Fruit fly (Drosophila melanogaster) whole organism, embryonic: ENCODE results near the gene CG6015.

Experiments
- Antp ChIP-seq: fragments of 200-800 bp; sonication (Bioruptor generic); optimal IDR thresholded peaks from 3 replicates; lab custom pipeline; 2016; ENCODE audit warnings: missing biosample characterization, missing genetic modification characterization
- Atf-2 ChIP-seq: fragments of 200-800 bp; sonication (Bioruptor generic); optimal IDR thresholded peaks from 2 replicates; lab custom pipeline; 2016; ENCODE audit warnings: missing biosample characterization, missing genetic modification characterization
- Awh ChIP-seq: fragments of 200-800 bp; sonication (Bioruptor generic); IDR thresholded peaks from 2 replicates; pipeline ENCODE4, ENCODE4 v1.3.6; 2022; ENCODE audit warnings: missing biosample characterization, missing genetic modification characterization
- C15 ChIP-seq: fragments of 200-800 bp; sonication (Bioruptor generic); IDR thresholded peaks from 3 replicates; pipeline ENCODE4 v1.3.6; 2022; ENCODE audit warnings: missing biosample characterization, missing genetic modification characterization
- CG10462 ChIP-seq: fragments of 200-800 bp; sonication (Bioruptor generic); optimal IDR thresholded peaks from 2 replicates; lab custom pipeline; 2016; ENCODE audit warnings: missing biosample characterization, missing genetic modification characterization
- CG10654 ChIP-seq: fragments of 200-800 bp; sonication (Bioruptor generic); optimal IDR thresholded peaks from 2 replicates; lab custom pipeline; 2016; ENCODE audit warnings: missing biosample characterization, missing genetic modification characterization
- CG12744 ChIP-seq: fragments of 200-800 bp; sonication (Bioruptor generic); optimal IDR thresholded peaks from 2 replicates; lab custom pipeline; 2016; ENCODE audit warnings: missing biosample characterization, missing genetic modification characterization
- CG13424 ChIP-seq: fragments of 200-800 bp; sonication (Bioruptor generic); optimal IDR thresholded peaks from 2 replicates; lab custom pipeline; 2019; ENCODE audit warnings: missing biosample characterization, mild to moderate bottlenecking, missing genetic modification characterization, moderate library complexity
- CG14050 ChIP-seq: fragments of 200-800 bp; sonication (Bioruptor generic); IDR thresholded peaks from 3 replicates; pipeline ENCODE4 v1.3.6; 2022; ENCODE audit warnings: missing biosample characterization, missing genetic modification characterization
- CG17361 ChIP-seq: fragments of 200-800 bp; sonication (Bioruptor generic); IDR thresholded peaks from 3 replicates; pipeline ENCODE4 v1.3.6; 2022; ENCODE audit warnings: missing biosample characterization, missing genetic modification characterization
- CG17612 ChIP-seq: fragments of 200-800 bp; sonication (Bioruptor generic); IDR thresholded peaks from 2 replicates; pipeline ENCODE4 v1.3.6; 2022; ENCODE audit warnings: missing biosample characterization, missing genetic modification characterization
- CG18262 ChIP-seq: fragments of 200-800 bp; optimal IDR thresholded peaks from 3 replicates; lab custom pipeline; 2019; ENCODE audit warnings: missing biosample characterization, mild to moderate bottlenecking, missing genetic modification characterization, moderate library complexity
- CG33557 ChIP-seq: fragments of 200-800 bp; sonication (Bioruptor generic); optimal IDR thresholded peaks from 2 replicates; lab custom pipeline; 2019; ENCODE audit warnings: missing biosample characterization, mild to moderate bottlenecking, missing genetic modification characterization, moderate library complexity
- CG34376 ChIP-seq: fragments of 200-800 bp; sonication (Bioruptor generic); optimal IDR thresholded peaks from 2 replicates; lab custom pipeline; 2018; ENCODE audit warnings: missing biosample characterization, mild to moderate bottlenecking, missing genetic modification characterization
- CG3995 ChIP-seq: fragments of 200-800 bp; sonication (Bioruptor generic); optimal IDR thresholded peaks from 3 replicates; lab custom pipeline; 2016; ENCODE audit warnings: missing biosample characterization, missing genetic modification characterization
- CG6683 ChIP-seq: fragments of 200-800 bp; sonication (Bioruptor generic); optimal IDR thresholded peaks from 2 replicates; lab custom pipeline; 2017; ENCODE audit warnings: missing biosample characterization, mild to moderate bottlenecking, missing genetic modification characterization, missing genetic modification reagents
- CG6791 ChIP-seq: fragments of 200-800 bp; sonication (Bioruptor generic); IDR thresholded peaks from 3 replicates; pipeline ENCODE4 v1.3.6; 2022; ENCODE audit warnings: missing biosample characterization, missing genetic modification characterization; ENCODE audit not compliant: partially characterized antibody
- CG8290 ChIP-seq, 3 experiments: fragments of 200-800 bp; sonication (Bioruptor generic); optimal IDR thresholded peaks; 2 replicates each; lab custom pipeline; 2016 to 2019; ENCODE audit warnings: missing biosample characterization in 3 of 3, missing genetic modification characterization in 3 of 3, mild to moderate bottlenecking in 2 of 3, moderate library complexity in 1 of 3
- CG8924 ChIP-seq: fragments of 200-800 bp; optimal IDR thresholded peaks from 3 replicates; lab custom pipeline; 2019; ENCODE audit warnings: missing biosample characterization, mild to moderate bottlenecking, missing genetic modification characterization, moderate library complexity
- D19A ChIP-seq: fragments of 200-800 bp; optimal IDR thresholded peaks from 3 replicates; lab custom pipeline; 2019; ENCODE audit warnings: missing biosample characterization, mild to moderate bottlenecking, missing genetic modification characterization, moderate library complexity
- E2f2 ChIP-seq: fragments of 200-800 bp; sonication (Bioruptor generic); IDR thresholded peaks from 2 replicates; pipeline ENCODE4 v1.3.6; 2022; ENCODE audit warnings: missing biosample characterization, missing genetic modification characterization
- Gsc ChIP-seq: fragments of 200-800 bp; sonication (Bioruptor generic); IDR thresholded peaks from 2 replicates; pipeline ENCODE4 v1.3.6; 2022; ENCODE audit warnings: missing biosample characterization, missing genetic modification characterization
- HLH3B ChIP-seq: fragments of 200-800 bp; sonication (Bioruptor generic); IDR thresholded peaks from 2 replicates; pipeline ENCODE4 v1.3.6; 2022; ENCODE audit warnings: missing biosample characterization, missing genetic modification characterization
- Hr51 ChIP-seq, 2 experiments: fragments of 200-800 bp; sonication (Bioruptor generic); optimal IDR thresholded peaks; 2 replicates in 1 of 2; 3 replicates in 1 of 2; lab custom pipeline; 2016 to 2018; ENCODE audit warnings: missing biosample characterization in 2 of 2, missing genetic modification characterization in 2 of 2, mild to moderate bottlenecking in 1 of 2, moderate library complexity in 1 of 2
- Max ChIP-seq: fragments of 200-800 bp; sonication (Bioruptor generic); optimal IDR thresholded peaks from 2 replicates; lab custom pipeline; 2016; ENCODE audit warnings: missing biosample characterization, mild to moderate bottlenecking, missing genetic modification characterization
- Rx ChIP-seq: fragments of 200-800 bp; sonication (Bioruptor generic); IDR thresholded peaks from 2 replicates; pipeline ENCODE4 v1.3.6; 2022; ENCODE audit warnings: missing biosample characterization, missing genetic modification characterization
- Sry-δ ChIP-seq: fragments of 200-800 bp; sonication (Bioruptor generic); optimal IDR thresholded peaks from 2 replicates; lab custom pipeline; 2016; ENCODE audit warnings: missing biosample characterization, missing genetic modification characterization
- Stat92E ChIP-seq, 3 experiments: fragments of >200 bp in 2 of 3; fragments of 200-800 bp in 1 of 3; sonication (Bioruptor generic) in 1 of 3; optimal IDR thresholded peaks; 2 replicates each; lab custom pipeline; 2017 to 2019; ENCODE audit warnings: missing biosample characterization in 3 of 3, missing genetic modification characterization in 3 of 3, mild to moderate bottlenecking in 1 of 3, moderate library complexity in 1 of 3
- Trl ChIP-seq, 3 experiments: fragments of >200 bp in 2 of 3; fragments of 200-800 bp in 1 of 3; sonication (Bioruptor generic) in 1 of 3; optimal IDR thresholded peaks; 2 replicates in 1 of 3; 3 replicates in 2 of 3; lab custom pipeline; 2016 to 2017; ENCODE audit warnings: missing biosample characterization in 1 of 3, missing genetic modification characterization in 1 of 3
- ab ChIP-seq: fragments of 200-800 bp; sonication (Bioruptor generic); optimal IDR thresholded peaks from 2 replicates; lab custom pipeline; 2016; ENCODE audit warnings: missing biosample characterization, missing genetic modification characterization
- ara ChIP-seq: fragments of 200-800 bp; sonication (Bioruptor generic); IDR thresholded peaks from 2 replicates; pipeline ENCODE4 v1.3.6; 2022; ENCODE audit warnings: missing biosample characterization, missing genetic modification characterization
- bcd ChIP-seq: fragments of 200-800 bp; sonication (Bioruptor generic); optimal IDR thresholded peaks from 2 replicates; lab custom pipeline; 2017; ENCODE audit warnings: missing biosample characterization, mild to moderate bottlenecking, missing genetic modification characterization
- dm ChIP-seq: fragments of 200-800 bp; sonication (Bioruptor generic); optimal IDR thresholded peaks from 3 replicates; lab custom pipeline; 2016; ENCODE audit warnings: missing biosample characterization, missing genetic modification characterization
- gsb-n ChIP-seq: fragments of 200-800 bp; sonication (Bioruptor generic); optimal IDR thresholded peaks from 3 replicates; lab custom pipeline; 2018; ENCODE audit warnings: missing biosample characterization, mild to moderate bottlenecking, missing genetic modification characterization
- jigr1 ChIP-seq: fragments of 200-800 bp; sonication (Bioruptor generic); IDR thresholded peaks from 3 replicates; pipeline ENCODE4 v1.3.6; 2022; ENCODE audit warnings: missing biosample characterization, missing genetic modification characterization
- klu ChIP-seq: fragments of 200-800 bp; sonication (Bioruptor generic); IDR thresholded peaks from 2 replicates; pipeline ENCODE4 v1.3.6; 2022; ENCODE audit warnings: missing biosample characterization, missing genetic modification characterization
- kni ChIP-seq: fragments of 200-800 bp; sonication (Bioruptor generic); optimal IDR thresholded peaks from 3 replicates; lab custom pipeline; 2017; ENCODE audit warnings: mild to moderate bottlenecking, missing biosample characterization, missing genetic modification reagents, missing genetic modification characterization
- nom ChIP-seq: fragments of 200-800 bp; sonication (Bioruptor generic); optimal IDR thresholded peaks from 2 replicates; lab custom pipeline; 2017; ENCODE audit warnings: missing biosample characterization, missing genetic modification characterization, mild to moderate bottlenecking, moderate library complexity, missing genetic modification reagents
- pum ChIP-seq: fragments of 200-800 bp; sonication (Bioruptor generic); optimal IDR thresholded peaks from 2 replicates; lab custom pipeline; 2016; ENCODE audit warnings: missing biosample characterization, missing genetic modification characterization
- ro ChIP-seq: fragments of 200-800 bp; sonication (Bioruptor generic); IDR thresholded peaks from 2 replicates; pipeline ENCODE4 v1.3.6; 2022; ENCODE audit warnings: missing biosample characterization, missing genetic modification characterization
- salm ChIP-seq: fragments of 200-800 bp; sonication (Bioruptor generic); optimal IDR thresholded peaks from 2 replicates; lab custom pipeline; 2018; ENCODE audit warnings: missing biosample characterization, mild to moderate bottlenecking, missing genetic modification characterization
- sd ChIP-seq: fragments of 200-800 bp; sonication (Bioruptor generic); optimal IDR thresholded peaks from 3 replicates; lab custom pipeline; 2018; ENCODE audit warnings: missing biosample characterization, mild to moderate bottlenecking, missing genetic modification characterization, moderate library complexity
- seq ChIP-seq: fragments of 200-800 bp; sonication (Bioruptor generic); IDR thresholded peaks from 2 replicates; pipeline ENCODE4 v1.3.6; 2022; ENCODE audit warnings: missing biosample characterization, missing genetic modification characterization
- shn ChIP-seq: fragments of 200-800 bp; sonication (Bioruptor generic); optimal IDR thresholded peaks from 3 replicates; lab custom pipeline; 2016; ENCODE audit warnings: missing biosample characterization, missing genetic modification characterization
- sob ChIP-seq: fragments of 200-800 bp; sonication (Bioruptor generic); IDR thresholded peaks from 2 replicates; pipeline ENCODE4 v1.3.6; 2022; ENCODE audit warnings: missing biosample characterization, missing genetic modification characterization
- sr ChIP-seq: fragments of 200-800 bp; sonication (Bioruptor generic); IDR thresholded peaks from 3 replicates; pipeline ENCODE4 v1.3.6; 2022; ENCODE audit warnings: missing biosample characterization, missing genetic modification characterization
- tll ChIP-seq, 2 experiments: fragments of 200-800 bp in 1 of 2; fragments of >200 bp in 1 of 2; sonication (Bioruptor generic) in 1 of 2; optimal IDR thresholded peaks; 2 replicates each; lab custom pipeline; 2017 to 2019; ENCODE audit warnings: missing biosample characterization in 2 of 2, missing genetic modification characterization in 2 of 2, mild to moderate bottlenecking in 1 of 2, moderate library complexity in 1 of 2
- tup ChIP-seq: fragments of 200-800 bp; sonication (Bioruptor generic); optimal IDR thresholded peaks from 2 replicates; lab custom pipeline; 2016; ENCODE audit warnings: missing biosample characterization, mild to moderate bottlenecking, missing genetic modification characterization, moderate library complexity
- tx ChIP-seq: fragments of 200-800 bp; sonication (Bioruptor generic); optimal IDR thresholded peaks from 2 replicates; lab custom pipeline; 2016; ENCODE audit warnings: missing biosample characterization, missing genetic modification characterization

Gene CG6015

DNA sequence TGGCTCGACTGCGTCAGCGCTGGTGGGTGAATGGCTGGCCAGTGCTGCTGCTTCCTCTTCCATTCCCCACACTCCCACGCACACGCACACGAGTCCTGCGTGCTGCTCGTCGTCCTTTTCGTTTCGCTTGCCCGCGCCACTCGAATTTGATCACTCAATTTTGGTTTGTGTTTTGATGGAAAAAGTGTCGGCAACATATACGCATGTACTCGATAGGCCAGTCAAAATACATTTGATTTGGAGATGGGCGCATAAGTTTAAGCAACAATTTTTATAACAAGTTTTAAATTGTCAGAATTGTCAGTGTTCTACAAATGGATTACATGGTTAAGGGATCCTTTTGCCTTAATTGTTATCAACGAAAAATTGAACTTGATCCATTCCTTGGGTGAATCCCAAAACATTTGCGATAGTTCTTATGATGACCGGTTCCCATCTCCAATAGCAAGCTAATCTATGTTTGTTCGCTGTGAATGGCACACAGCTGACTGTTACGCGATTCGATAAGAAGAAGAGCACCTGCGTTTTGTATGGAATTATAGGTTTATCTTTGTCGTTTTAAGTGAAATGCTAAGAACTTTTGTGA is 11.0 kb downstream of the CG6015 start, which contains the start of the genes Mitofilin and mRpL35 (continued):
- peak; percentile 94 for TF ChIP-seq Sry-δ (GFP tag; lab: Kevin White, UChicago)
- peak; percentile 71 for TF ChIP-seq Antp (GFP tag; lab: Kevin White, UChicago)
- peak; percentile 47 for TF ChIP-seq shn
- peak; percentile 55 for TF ChIP-seq tx (GFP tag; lab: Kevin White, UChicago)
- TF ChIP-seq CG12744 (GFP tag; lab: Kevin White, UChicago): no peak
- no peak for TF ChIP-seq seq (GFP tag; lab: Robert Waterston, UW)
- no peak for TF ChIP-seq gsb-n (tag; lab: Kevin White, UChicago)
- TF ChIP-seq Rx (GFP tag; lab: Robert Waterston, UW): no peak
- TF ChIP-seq CG17612 (GFP tag; lab: Robert Waterston, UW): no peak
- no peak for TF ChIP-seq D19A (tag; lab: Kevin White, UChicago)
- TF ChIP-seq tup (GFP tag; lab: Kevin White, UChicago): no peak
- no peak for TF ChIP-seq E2f2 (GFP tag; lab: Robert Waterston, UW)
- no peak for TF ChIP-seq nom (GFP tag; lab: Kevin White, UChicago)
- no peak for TF ChIP-seq Stat92E (GFP tag; optimal IDR thresholded peaks at IDR 0.05; lab: Kevin White, UChicago)
- TF ChIP-seq Awh: no peak
- peak; percentile 69 for TF ChIP-seq bcd
- peak in 1 of 2 experiments; percentile 59 for TF ChIP-seq tll (GFP tag; optimal IDR thresholded peaks at IDR 0.05; lab: Kevin White, UChicago)
- no peak for TF ChIP-seq salm (tag; lab: Kevin White, UChicago)
- TF ChIP-seq ro (GFP tag; lab: Robert Waterston, UW): no peak
- TF ChIP-seq CG13424: peak; percentile 37
- TF ChIP-seq C15: no peak
- TF ChIP-seq Gsc (GFP tag; lab: Robert Waterston, UW): no peak
- TF ChIP-seq klu (GFP tag; lab: Robert Waterston, UW): peak; percentile 52
- no peak for TF ChIP-seq sob
- peak; percentile 68; the same call in 2 of the 3 replicates for TF ChIP-seq CG17361 (GFP tag; lab: Robert Waterston, UW)
- TF ChIP-seq kni (GFP tag; lab: Kevin White, UChicago): peak; percentile 2
- TF ChIP-seq HLH3B (GFP tag; lab: Robert Waterston, UW): no peak
- TF ChIP-seq sr (GFP tag; lab: Robert Waterston, UW): peak; percentile 34; the same call in 1 of the 3 replicates
- TF ChIP-seq Trl (optimal IDR thresholded peaks at IDR 0.05; lab: Kevin White, UChicago): no peak
- peak; percentile 41 for TF ChIP-seq Trl (GFP tag; optimal IDR thresholded peaks at IDR 0.05; lab: Kevin White, UChicago)
- peak; percentile 55 for TF ChIP-seq pum (GFP tag; lab: Kevin White, UChicago)
- TF ChIP-seq CG34376 (GFP tag; lab: Kevin White, UChicago): peak; percentile 17
- peak; percentile 36 for TF ChIP-seq CG8924
- TF ChIP-seq CG33557 (GFP tag; lab: Kevin White, UChicago): no peak
- TF ChIP-seq dm: peak; percentile 50
- TF ChIP-seq CG8290 (GFP tag; optimal IDR thresholded peaks at IDR 0.05; lab: Kevin White, UChicago): peak; percentile 55
- TF ChIP-seq CG8290 (tag; optimal IDR thresholded peaks at IDR 0.05; lab: Kevin White, UChicago): peak in 1 of 2 experiments; percentile 48
- no peak for TF ChIP-seq CG10462 (GFP tag; lab: Kevin White, UChicago)
- peak; percentile 19 for TF ChIP-seq CG3995 (GFP tag; lab: Kevin White, UChicago)
- TF ChIP-seq ara (GFP tag; lab: Robert Waterston, UW): no peak
- no peak for TF ChIP-seq CG6683 (GFP tag; lab: Kevin White, UChicago)
- no peak for TF ChIP-seq sd (tag; lab: Kevin White, UChicago)
- no peak for TF ChIP-seq ab
- no peak for TF ChIP-seq jigr1 (GFP tag; lab: Robert Waterston, UW)
- peak; percentile 12 for TF ChIP-seq CG10654 (GFP tag; lab: Kevin White, UChicago)
- TF ChIP-seq Atf-2 (GFP tag; lab: Kevin White, UChicago): peak; percentile 50
- TF ChIP-seq Hr51 (GFP tag; optimal IDR thresholded peaks at IDR 0.05; lab: Kevin White, UChicago): peak in 1 of 2 experiments; percentile 29
- peak; percentile 42 for TF ChIP-seq Max
- TF ChIP-seq CG6791: peak; percentile 22; the same call in 2 of the 3 replicates
- peak; percentile 41 for TF ChIP-seq CG18262 (tag; lab: Kevin White, UChicago)
- no peak for TF ChIP-seq CG14050 (GFP tag; lab: Robert Waterston, UW)
